Worm (Caenorhabditis elegans): ENCODE results near the gene tbcb-1.

Gene tbcb-1

ce11 chrV:13559978-13560377 lies 31.9 kb upstream of the tbcb-1 start, which contains the start of gene C56A3.8:
Gene C56A3.8 (plus strand): TSS chrV:13560278.
- TF ChIP-seq lsy-2 (tag; optimal IDR thresholded peaks at IDR 0.05), result no peak
- no peak for TF ChIP-seq sma-9 (GFP tag; optimal IDR thresholded peaks at IDR 0.05)
- no peak for TF ChIP-seq sma-9 (tag; optimal IDR thresholded peaks at IDR 0.05)
- TF ChIP-seq ztf-11 (tag; optimal IDR thresholded peaks at IDR 0.05), result no peak
- no peak for TF ChIP-seq sma-3 (GFP tag; optimal IDR thresholded peaks at IDR 0.05)
- no peak for TF ChIP-seq unc-62 (GFP tag; optimal IDR thresholded peaks at IDR 0.05)
- TF ChIP-seq fos-1 (tag; optimal IDR thresholded peaks at IDR 0.05), result no peak
- TF ChIP-seq aly-2 (tag; optimal IDR thresholded peaks at IDR 0.05), result no peak
- no peak for TF ChIP-seq nhr-11 (tag; optimal IDR thresholded peaks at IDR 0.05)
- TF ChIP-seq nhr-129 (tag; optimal IDR thresholded peaks at IDR 0.05), result no peak

ce11 chrV:13562748-13563147 lies 29.2 kb upstream of the tbcb-1 start:
- TF ChIP-seq snpc-4 (tag; optimal IDR thresholded peaks at IDR 0.05) (no peak), elt-1 (tag; optimal IDR thresholded peaks at IDR 0.05) (no peak), egl-27 (tag; optimal IDR thresholded peaks at IDR 0.05) (no peak), lin-13 (GFP tag; optimal IDR thresholded peaks at IDR 0.05) (no peak), zag-1 (tag; optimal IDR thresholded peaks at IDR 0.05) (no peak), F13H6.1 (tag; optimal IDR thresholded peaks at IDR 0.05) (no peak), elt-3 (tag; optimal IDR thresholded peaks at IDR 0.05) (no peak), aly-2 (tag; optimal IDR thresholded peaks at IDR 0.05) (no peak), nhr-11 (tag; optimal IDR thresholded peaks at IDR 0.05) (no peak), ceh-82 (tag; optimal IDR thresholded peaks at IDR 0.05) (no peak), nhr-23 (tag; optimal IDR thresholded peaks at IDR 0.05) (no peak)

ce11 chrV:13563841-13564240 lies 28.1 kb upstream of the tbcb-1 start, which contains the start of gene grl-17:
Gene grl-17 (minus strand): TSS chrV:13563941.
- no peak for TF ChIP-seq elt-3 (tag; optimal IDR thresholded peaks at IDR 0.05)
- no peak for TF ChIP-seq C34F6.9 (tag; optimal IDR thresholded peaks at IDR 0.05)

- peak; percentile 22 for TF ChIP-seq ceh-82 (tag; optimal IDR thresholded peaks at IDR 0.05)
- TF ChIP-seq nhr-21 (tag; optimal IDR thresholded peaks at IDR 0.05), result peak; percentile 96
- TF ChIP-seq snpc-4 (tag; optimal IDR thresholded peaks at IDR 0.05), result peak; percentile 83
- peak; percentile 96 for TF ChIP-seq crh-2 (tag; optimal IDR thresholded peaks at IDR 0.05)
- peak; percentile 4 for TF ChIP-seq egl-27 (tag; optimal IDR thresholded peaks at IDR 0.05)
- peak; percentile 75 for TF ChIP-seq blmp-1 (tag; optimal IDR thresholded peaks at IDR 0.05; ENCODE audit: insufficient read depth)
- TF ChIP-seq ztf-4 (tag; optimal IDR thresholded peaks at IDR 0.05), result peak; percentile 76
- TF ChIP-seq nhr-25 (tag; optimal IDR thresholded peaks at IDR 0.05), result peak; percentile 94
- no peak for TF ChIP-seq R02D3.7 (tag; optimal IDR thresholded peaks at IDR 0.05)
- TF ChIP-seq skn-1 (tag; optimal IDR thresholded peaks at IDR 0.05), result no peak
- TF ChIP-seq lsy-2 (tag; optimal IDR thresholded peaks at IDR 0.05), result peak; percentile 47 to 91
- peak; percentile 88 for TF ChIP-seq gmeb-1 (tag; optimal IDR thresholded peaks at IDR 0.05)
- TF ChIP-seq sem-4 (tag; optimal IDR thresholded peaks at IDR 0.05), result peak; percentile 61
- TF ChIP-seq lin-11 (tag; optimal IDR thresholded peaks at IDR 0.05), result no peak
- no peak for TF ChIP-seq ztf-11 (tag; optimal IDR thresholded peaks at IDR 0.05)
- peak; percentile 68 for TF ChIP-seq lin-13 (GFP tag; optimal IDR thresholded peaks at IDR 0.05)
- peak; percentile 98 for TF ChIP-seq nhr-129 (tag; optimal IDR thresholded peaks at IDR 0.05)
- peak; percentile 85 for TF ChIP-seq unc-55 (GFP tag; optimal IDR thresholded peaks at IDR 0.05)
- TF ChIP-seq elt-1 (tag; optimal IDR thresholded peaks at IDR 0.05), result no peak
- TF ChIP-seq sma-9 (GFP tag; optimal IDR thresholded peaks at IDR 0.05), result peak; percentile 89
- no peak for TF ChIP-seq sma-9 (tag; optimal IDR thresholded peaks at IDR 0.05)
- peak; percentile 98 for TF ChIP-seq C34F6.9 (tag; optimal IDR thresholded peaks at IDR 0.05)
- TF ChIP-seq F13H6.1 (tag; optimal IDR thresholded peaks at IDR 0.05), result peak; percentile 87
- peak; percentile 59 for TF ChIP-seq mab-5 (tag; optimal IDR thresholded peaks at IDR 0.05)
- no peak for TF ChIP-seq nhr-11 (tag; optimal IDR thresholded peaks at IDR 0.05)
- TF ChIP-seq mdl-1 (tag; optimal IDR thresholded peaks at IDR 0.05), result peak in 1 of 2 experiments; percentile 65
- peak; percentile 88 for TF ChIP-seq fos-1 (tag; optimal IDR thresholded peaks at IDR 0.05)
- TF ChIP-seq zag-1 (tag; optimal IDR thresholded peaks at IDR 0.05), result peak; percentile 56
- TF ChIP-seq sma-3 (GFP tag; optimal IDR thresholded peaks at IDR 0.05), result peak; percentile 95
- no peak for TF ChIP-seq nhr-23 (tag; optimal IDR thresholded peaks at IDR 0.05)
- TF ChIP-seq ama-1 (optimal IDR thresholded peaks at IDR 0.05), result peak; percentile 76
These were observed 26.7 kb upstream of the tbcb-1 start for ce11 chrV:13565197-13565596.

- no peak for TF ChIP-seq zag-1 (tag; optimal IDR thresholded peaks at IDR 0.05)
- no peak for TF ChIP-seq elt-1 (tag; optimal IDR thresholded peaks at IDR 0.05)
- no peak for TF ChIP-seq ceh-82 (tag; optimal IDR thresholded peaks at IDR 0.05)
- no peak for TF ChIP-seq Y55F3AM.14 (GFP tag; optimal IDR thresholded peaks at IDR 0.05)
- no peak for TF ChIP-seq nhr-12 (tag; optimal IDR thresholded peaks at IDR 0.05)
- no peak for TF ChIP-seq ama-1 (optimal IDR thresholded peaks at IDR 0.05)
- no peak for TF ChIP-seq nhr-129 (tag; optimal IDR thresholded peaks at IDR 0.05)
- TF ChIP-seq mbf-1 (tag; optimal IDR thresholded peaks at IDR 0.05), result no peak
- TF ChIP-seq ztf-11 (tag; optimal IDR thresholded peaks at IDR 0.05), result no peak
- no peak for TF ChIP-seq blmp-1 (tag; optimal IDR thresholded peaks at IDR 0.05; ENCODE audit: insufficient read depth)
- TF ChIP-seq nhr-6 (tag; optimal IDR thresholded peaks at IDR 0.05), result no peak
- TF ChIP-seq unc-39 (tag; optimal IDR thresholded peaks at IDR 0.05), result no peak
- no peak for TF ChIP-seq unc-62 (GFP tag; optimal IDR thresholded peaks at IDR 0.05)
- TF ChIP-seq unc-55 (GFP tag; optimal IDR thresholded peaks at IDR 0.05), result no peak
- TF ChIP-seq F13H6.1 (tag; optimal IDR thresholded peaks at IDR 0.05), result no peak
- no peak for TF ChIP-seq ZK546.5 (tag; optimal IDR thresholded peaks at IDR 0.05)
- no peak for TF ChIP-seq nhr-237 (tag; optimal IDR thresholded peaks at IDR 0.05)
- no peak for TF ChIP-seq lin-11 (tag; optimal IDR thresholded peaks at IDR 0.05)
- TF ChIP-seq nhr-21 (tag; optimal IDR thresholded peaks at IDR 0.05), result no peak
- TF ChIP-seq fos-1 (tag; optimal IDR thresholded peaks at IDR 0.05), result no peak
These were observed 26.1 kb upstream of the tbcb-1 start, which contains the start of gene slrp-1 for ce11 chrV:13565781-13566180. Gene slrp-1 (plus strand): TSS chrV:13565863.

Data from whole organism, L2 larva.